Fruit fly (Drosophila melanogaster) whole organism, embryonic: ENCODE data around the gene CG13862.

Source experiments
- BEAF-32 ChIP-seq: fragments of 200-800 bp; sonication (Bioruptor generic); optimal IDR thresholded peaks from 3 replicates; lab custom pipeline; 2017; ENCODE audit warnings: missing biosample characterization, missing genetic modification characterization, mild to moderate bottlenecking, moderate library complexity, missing genetic modification reagents
- Bgb ChIP-seq: fragments of 200-800 bp; sonication (Bioruptor generic); IDR thresholded peaks from 2 replicates; pipeline ENCODE4 v1.3.6; 2022; ENCODE audit warnings: missing biosample characterization, missing genetic modification characterization; ENCODE audit not compliant: partially characterized antibody
- Blimp-1 ChIP-seq: fragments of 200-800 bp; sonication (Bioruptor generic); optimal IDR thresholded peaks from 3 replicates; lab custom pipeline; 2018; ENCODE audit warnings: missing biosample characterization, missing genetic modification characterization, mild to moderate bottlenecking, moderate library complexity, missing genetic modification reagents
- CG12659 ChIP-seq: fragments of 200-800 bp; sonication (Bioruptor generic); optimal IDR thresholded peaks from 3 replicates; lab custom pipeline; 2017; ENCODE audit warnings: mild to moderate bottlenecking, missing biosample characterization, missing genetic modification reagents, missing genetic modification characterization
- CG13287 ChIP-seq: fragments of 200-800 bp; sonication (Bioruptor generic); IDR thresholded peaks from 2 replicates; pipeline ENCODE4 v1.3.6; 2022; ENCODE audit warnings: missing biosample characterization, missing genetic modification characterization; ENCODE audit not compliant: partially characterized antibody
- CG13296 ChIP-seq: fragments of 200-800 bp; sonication (Bioruptor generic); optimal IDR thresholded peaks from 3 replicates; lab custom pipeline; 2018; ENCODE audit warnings: missing biosample characterization, mild to moderate bottlenecking, missing genetic modification characterization
- CG15011 ChIP-seq: fragments of 200-800 bp; sonication (Bioruptor generic); optimal IDR thresholded peaks from 3 replicates; lab custom pipeline; 2018; ENCODE audit warnings: missing biosample characterization, mild to moderate bottlenecking, missing genetic modification characterization
- CG15696 ChIP-seq: fragments of 200-800 bp; sonication (Bioruptor generic); optimal IDR thresholded peaks from 2 replicates; lab custom pipeline; 2019; ENCODE audit warnings: missing biosample characterization, mild to moderate bottlenecking, missing genetic modification characterization, moderate library complexity
- CG2199 ChIP-seq: fragments of 200-800 bp; sonication (Bioruptor generic); IDR thresholded peaks from 3 replicates; pipeline ENCODE4 v1.3.6; 2022; ENCODE audit warnings: missing biosample characterization, missing genetic modification characterization
- CG32772 ChIP-seq: fragments of 200-800 bp; sonication (Bioruptor generic); IDR thresholded peaks from 2 replicates; pipeline ENCODE4 v1.3.6; 2022; ENCODE audit warnings: missing biosample characterization, missing genetic modification characterization
- CG3407 ChIP-seq: fragments of 200-800 bp; sonication (Bioruptor generic); optimal IDR thresholded peaks from 2 replicates; lab custom pipeline; 2018; ENCODE audit warnings: missing biosample characterization, mild to moderate bottlenecking, missing genetic modification characterization
- CG34376 ChIP-seq: fragments of 200-800 bp; sonication (Bioruptor generic); optimal IDR thresholded peaks from 2 replicates; lab custom pipeline; 2018; ENCODE audit warnings: missing biosample characterization, mild to moderate bottlenecking, missing genetic modification characterization
- CG34422 ChIP-seq: fragments of 200-800 bp; sonication (Bioruptor generic); IDR thresholded peaks from 3 replicates; pipeline ENCODE4 v1.3.6; 2022; ENCODE audit warnings: missing biosample characterization, missing genetic modification characterization
- CG3838 ChIP-seq: fragments of 200-800 bp; sonication (Bioruptor generic); optimal IDR thresholded peaks from 3 replicates; lab custom pipeline; 2016; ENCODE audit warnings: missing biosample characterization, missing genetic modification characterization
- CG5245 ChIP-seq: fragments of 200-800 bp; sonication (Bioruptor generic); optimal IDR thresholded peaks from 3 replicates; lab custom pipeline; 2016; ENCODE audit warnings: missing biosample characterization, missing genetic modification characterization
- CG7928 ChIP-seq: fragments of 200-800 bp; sonication (Bioruptor generic); optimal IDR thresholded peaks from 2 replicates; lab custom pipeline; 2017; ENCODE audit warnings: missing biosample characterization, mild to moderate bottlenecking, missing genetic modification characterization
- CG7963 ChIP-seq: fragments of 200-800 bp; sonication (Bioruptor generic); IDR thresholded peaks from 3 replicates; pipeline ENCODE4 v1.3.6; 2022; ENCODE audit warnings: missing biosample characterization, missing genetic modification characterization; ENCODE audit not compliant: partially characterized antibody
- D ChIP-seq, 2 experiments: fragments of 200-800 bp in 1 of 2; fragments of >200 bp in 1 of 2; sonication (Bioruptor generic) in 1 of 2; optimal IDR thresholded peaks; 2 replicates in 1 of 2; 3 replicates in 1 of 2; lab custom pipeline; 2017; ENCODE audit warnings: mild to moderate bottlenecking in 1 of 2, missing biosample characterization in 1 of 2, missing genetic modification characterization in 1 of 2, missing genetic modification reagents in 1 of 2
- Dll ChIP-seq: fragments of 200-800 bp; sonication (Bioruptor generic); IDR thresholded peaks from 4 replicates; pipeline ENCODE4 v1.3.6; 2022; ENCODE audit warnings: missing biosample characterization, missing genetic modification characterization; ENCODE audit not compliant: partially characterized antibody
- Dp ChIP-seq: fragments of 200-800 bp; sonication (Bioruptor generic); optimal IDR thresholded peaks from 2 replicates; lab custom pipeline; 2018; ENCODE audit warnings: missing biosample characterization, mild to moderate bottlenecking, missing genetic modification characterization, moderate library complexity
- H2.0 ChIP-seq: fragments of 200-800 bp; sonication (Bioruptor generic); IDR thresholded peaks from 2 replicates; pipeline ENCODE4 v1.3.6; 2022; ENCODE audit warnings: missing biosample characterization, missing genetic modification characterization
- HLH4C ChIP-seq: fragments of 200-800 bp; sonication (Bioruptor generic); IDR thresholded peaks from 3 replicates; pipeline ENCODE4 v1.3.6; 2022; ENCODE audit warnings: missing biosample characterization, missing genetic modification characterization; ENCODE audit not compliant: partially characterized antibody
- Stat92E ChIP-seq, 3 experiments: fragments of >200 bp in 2 of 3; fragments of 200-800 bp in 1 of 3; sonication (Bioruptor generic) in 1 of 3; optimal IDR thresholded peaks; 2 replicates each; lab custom pipeline; 2017 to 2019; ENCODE audit warnings: missing biosample characterization in 3 of 3, missing genetic modification characterization in 3 of 3, mild to moderate bottlenecking in 1 of 3, moderate library complexity in 1 of 3
- Xbp1 ChIP-seq: fragments of 200-800 bp; sonication (Bioruptor generic); optimal IDR thresholded peaks from 3 replicates; lab custom pipeline; 2016; ENCODE audit warnings: missing biosample characterization, mild to moderate bottlenecking, missing genetic modification characterization
- YL-1 ChIP-seq: fragments of 200-800 bp; sonication (Bioruptor generic); optimal IDR thresholded peaks from 3 replicates; lab custom pipeline; 2017; ENCODE audit warnings: missing biosample characterization, mild to moderate bottlenecking, missing genetic modification characterization
- ac ChIP-seq: fragments of 200-800 bp; sonication (Bioruptor generic); optimal IDR thresholded peaks from 3 replicates; lab custom pipeline; 2017; ENCODE audit warnings: missing biosample characterization, mild to moderate bottlenecking, missing genetic modification characterization
- amos ChIP-seq: fragments of 200-800 bp; sonication (Bioruptor generic); IDR thresholded peaks from 2 replicates; pipeline ENCODE4 v1.3.6; 2022; ENCODE audit warnings: missing biosample characterization, missing genetic modification characterization; ENCODE audit not compliant: partially characterized antibody
- aop ChIP-seq: fragments of 200-800 bp; sonication (Bioruptor generic); IDR thresholded peaks from 2 replicates; pipeline ENCODE4 v1.3.6; 2022; ENCODE audit warnings: missing biosample characterization, missing genetic modification characterization
- ci ChIP-seq: fragments of 200-800 bp; sonication (Bioruptor generic); IDR thresholded peaks from 3 replicates; pipeline ENCODE4 v1.3.6; 2022; ENCODE audit warnings: missing biosample characterization, missing genetic modification characterization
- crp ChIP-seq, 2 experiments: fragments of 200-800 bp; sonication (Bioruptor generic); optimal IDR thresholded peaks; 2 replicates in 1 of 2; 3 replicates in 1 of 2; lab custom pipeline; 2017; ENCODE audit warnings: missing biosample characterization in 2 of 2, missing genetic modification characterization in 2 of 2, mild to moderate bottlenecking in 1 of 2, moderate library complexity in 1 of 2
- ems ChIP-seq: fragments of 200-800 bp; sonication (Bioruptor generic); optimal IDR thresholded peaks from 3 replicates; lab custom pipeline; 2016; ENCODE audit warnings: missing biosample characterization, missing genetic modification characterization
- ewg ChIP-seq: fragments of 200-800 bp; sonication (Bioruptor generic); optimal IDR thresholded peaks from 3 replicates; lab custom pipeline; 2017; ENCODE audit warnings: mild to moderate bottlenecking, missing biosample characterization, missing genetic modification reagents, missing genetic modification characterization
- gce ChIP-seq: fragments of 200-800 bp; sonication (Bioruptor generic); IDR thresholded peaks from 3 replicates; pipeline ENCODE4 v1.3.6; 2022; ENCODE audit warnings: missing biosample characterization, missing genetic modification characterization
- gfzf ChIP-seq: fragments of 200-800 bp; sonication (Bioruptor generic); optimal IDR thresholded peaks from 2 replicates; lab custom pipeline; 2016; ENCODE audit warnings: missing biosample characterization, mild to moderate bottlenecking, missing genetic modification characterization, moderate library complexity
- ind ChIP-seq: fragments of 200-800 bp; sonication (Bioruptor generic); optimal IDR thresholded peaks from 3 replicates; lab custom pipeline; 2016; ENCODE audit warnings: missing biosample characterization, missing genetic modification characterization
- kah ChIP-seq: fragments of 200-800 bp; sonication (Bioruptor generic); optimal IDR thresholded peaks from 2 replicates; lab custom pipeline; 2018; ENCODE audit warnings: missing biosample characterization, mild to moderate bottlenecking, missing genetic modification characterization
- knrl ChIP-seq: fragments of 200-800 bp; sonication (Bioruptor generic); IDR thresholded peaks from 3 replicates; pipeline ENCODE4 v1.3.6; 2022; ENCODE audit warnings: missing biosample characterization, missing genetic modification characterization; ENCODE audit not compliant: partially characterized antibody
- lbe ChIP-seq: fragments of 200-800 bp; sonication (Bioruptor generic); optimal IDR thresholded peaks from 2 replicates; lab custom pipeline; 2016; ENCODE audit warnings: missing biosample characterization, mild to moderate bottlenecking, missing genetic modification characterization
- mam ChIP-seq: fragments of 200-800 bp; sonication (Bioruptor generic); optimal IDR thresholded peaks from 3 replicates; lab custom pipeline; 2016; ENCODE audit warnings: missing biosample characterization, missing genetic modification characterization
- nerfin-1 ChIP-seq: fragments of 200-800 bp; sonication (Bioruptor generic); optimal IDR thresholded peaks from 3 replicates; lab custom pipeline; 2019; ENCODE audit warnings: missing biosample characterization, mild to moderate bottlenecking, missing genetic modification characterization, moderate library complexity
- pzg ChIP-seq: fragments of 200-800 bp; sonication (Bioruptor generic); optimal IDR thresholded peaks from 3 replicates; lab custom pipeline; 2018; ENCODE audit warnings: missing biosample characterization, mild to moderate bottlenecking, missing genetic modification characterization, moderate library complexity
- row ChIP-seq: fragments of 200-800 bp; sonication (Bioruptor generic); IDR thresholded peaks from 3 replicates; pipeline ENCODE4 v1.3.6; 2022; ENCODE audit warnings: missing biosample characterization, missing genetic modification characterization
- sd ChIP-seq: fragments of 200-800 bp; sonication (Bioruptor generic); optimal IDR thresholded peaks from 3 replicates; lab custom pipeline; 2018; ENCODE audit warnings: missing biosample characterization, mild to moderate bottlenecking, missing genetic modification characterization, moderate library complexity
- sob ChIP-seq: fragments of 200-800 bp; sonication (Bioruptor generic); IDR thresholded peaks from 2 replicates; pipeline ENCODE4 v1.3.6; 2022; ENCODE audit warnings: missing biosample characterization, missing genetic modification characterization
- stwl ChIP-seq: fragments of 200-800 bp; sonication (Bioruptor generic); optimal IDR thresholded peaks from 3 replicates; lab custom pipeline; 2018; ENCODE audit warnings: missing biosample characterization, mild to moderate bottlenecking, missing genetic modification characterization, moderate library complexity
- tio ChIP-seq: fragments of 200-800 bp; sonication (Bioruptor generic); optimal IDR thresholded peaks from 2 replicates; lab custom pipeline; 2017; ENCODE audit warnings: missing biosample characterization, missing genetic modification characterization, inconsistent platforms
- unc-4 ChIP-seq: fragments of 200-800 bp; sonication (Bioruptor generic); IDR thresholded peaks from 2 replicates; pipeline ENCODE4 v1.3.6; 2022; ENCODE audit warnings: missing biosample characterization, missing genetic modification characterization; ENCODE audit not compliant: partially characterized antibody
- vvl ChIP-seq: fragments of 200-800 bp; sonication (Bioruptor generic); IDR thresholded peaks from 2 replicates; pipeline ENCODE4 v1.3.6; 2022; ENCODE audit warnings: missing biosample characterization, missing genetic modification characterization

CG13862 gene

DNA sequence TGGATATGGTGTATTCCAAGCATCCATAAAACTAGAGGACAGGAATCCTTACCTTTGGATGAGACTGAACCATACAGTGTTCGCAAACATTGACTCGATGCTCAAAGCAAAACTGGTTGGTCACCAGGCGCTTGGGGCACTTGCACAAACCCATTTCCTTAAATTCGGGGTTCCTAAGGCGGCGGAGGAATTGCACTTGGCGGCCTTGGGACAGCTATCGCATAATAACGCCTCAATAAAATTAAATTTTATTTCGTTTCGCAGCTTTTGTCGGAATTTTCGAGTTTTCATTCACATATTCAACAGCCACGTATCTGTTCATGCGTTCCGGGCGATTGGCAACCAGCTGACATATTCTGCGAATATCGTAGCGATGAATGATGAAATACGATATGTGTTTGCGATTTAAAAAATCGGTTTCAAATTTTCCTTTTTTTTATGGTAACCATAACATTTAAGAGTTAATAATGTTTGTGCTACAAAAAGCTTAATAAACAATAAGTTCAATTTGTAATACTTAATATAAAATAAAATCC, 33.9 kb downstream of the CG13862 start, which contains the start of gene CG5382:
TSS of gene CG5382 (minus strand) at position 324 of the 536 bp plus-strand sequence.
- no peak for TF ChIP-seq gce (GFP tag; lab: Robert Waterston, UW)
- TF ChIP-seq CG3838 (GFP tag; lab: Kevin White, UChicago): no peak
- no peak for TF ChIP-seq CG2199 (GFP tag; lab: Robert Waterston, UW)
- no peak for TF ChIP-seq CG34422
- peak in 1 of 2 experiments; percentile 83 for TF ChIP-seq crp (GFP tag; optimal IDR thresholded peaks at IDR 0.05; lab: Kevin White, UChicago)
- TF ChIP-seq Xbp1 (GFP tag; lab: Kevin White, UChicago): peak; percentile 57
- peak; percentile 38; the same call in 1 of the 2 replicates for TF ChIP-seq CG13287 (GFP tag; lab: Robert Waterston, UW)
- no peak for TF ChIP-seq ci
- peak; percentile 50 for TF ChIP-seq Dp
- no peak for TF ChIP-seq ewg (GFP tag; lab: Kevin White, UChicago)
- TF ChIP-seq mam (GFP tag; lab: Kevin White, UChicago): no peak
- 0 out of 4 replicates have a peak, but pooled peaks have one; percentile 26 for TF ChIP-seq Dll
- no peak for TF ChIP-seq HLH4C (GFP tag; lab: Robert Waterston, UW)
- TF ChIP-seq YL-1: peak; percentile 53
- TF ChIP-seq CG15011 (GFP tag; lab: Kevin White, UChicago): no peak
- peak; percentile 18 for TF ChIP-seq lbe (GFP tag; lab: Kevin White, UChicago)
- no peak for TF ChIP-seq CG3407
- peak; percentile 42 for TF ChIP-seq BEAF-32 (GFP tag; lab: Kevin White, UChicago)
- TF ChIP-seq sob (GFP tag; lab: Robert Waterston, UW): no peak
- no peak for TF ChIP-seq CG13296
- TF ChIP-seq CG15696: no peak
- 0 out of 2 replicates have a peak, but pooled peaks have one; percentile 27 for TF ChIP-seq unc-4 (GFP tag; lab: Robert Waterston, UW)
- no peak for TF ChIP-seq Stat92E (GFP tag; optimal IDR thresholded peaks at IDR 0.05; lab: Kevin White, UChicago)
- no peak for TF ChIP-seq CG34376 (GFP tag; lab: Kevin White, UChicago)
- peak; percentile 34; the same call in 1 of the 2 replicates for TF ChIP-seq amos
- no peak for TF ChIP-seq knrl (GFP tag; lab: Robert Waterston, UW)
- TF ChIP-seq kah: no peak
- TF ChIP-seq aop (GFP tag; lab: Robert Waterston, UW): no peak
- no peak for TF ChIP-seq gfzf (GFP tag; lab: Kevin White, UChicago)
- no peak for TF ChIP-seq CG7963 (GFP tag; lab: Robert Waterston, UW)
- no peak for TF ChIP-seq D (optimal IDR thresholded peaks at IDR 0.05; lab: Kevin White, UChicago)
- no peak for TF ChIP-seq D (GFP tag; optimal IDR thresholded peaks at IDR 0.05; lab: Kevin White, UChicago)
- TF ChIP-seq stwl: peak; percentile 11
- TF ChIP-seq Bgb (GFP tag; lab: Robert Waterston, UW): no peak
- peak; percentile 36 for TF ChIP-seq nerfin-1 (tag; lab: Kevin White, UChicago)
- TF ChIP-seq row (GFP tag; lab: Robert Waterston, UW): no peak; the same call in 2 of the 3 replicates
- TF ChIP-seq CG5245 (GFP tag; lab: Kevin White, UChicago): no peak
- TF ChIP-seq H2.0 (GFP tag; lab: Robert Waterston, UW): no peak
- no peak for TF ChIP-seq ac (GFP tag; lab: Kevin White, UChicago)
- TF ChIP-seq vvl (GFP tag; lab: Robert Waterston, UW): no peak
- TF ChIP-seq ems (GFP tag; lab: Kevin White, UChicago): no peak
- no peak for TF ChIP-seq Blimp-1 (GFP tag; lab: Kevin White, UChicago)
- TF ChIP-seq tio (GFP tag; lab: Kevin White, UChicago): no peak
- no peak for TF ChIP-seq ind (GFP tag; lab: Kevin White, UChicago)
- TF ChIP-seq sd: peak; percentile 30
- no peak for TF ChIP-seq CG12659 (GFP tag; lab: Kevin White, UChicago)
- TF ChIP-seq pzg (GFP tag; lab: Kevin White, UChicago): peak; percentile 46
- TF ChIP-seq CG7928 (GFP tag; lab: Kevin White, UChicago): no peak
- no peak for TF ChIP-seq CG32772 (GFP tag; lab: Robert Waterston, UW)
